Worm (Caenorhabditis elegans) whole organism, late embryonic: ENCODE results near the gene npp-23.

Experiments used
- C38D4.7 ChIP-seq: fragments of 200-800 bp; sonication (Bioruptor generic); optimal IDR thresholded peaks from 2 replicates; lab custom pipeline; 2018; ENCODE audit warnings: mild to moderate bottlenecking, missing genetic modification characterization, moderate library complexity, missing compliant biosample characterization
- K09A11.1 ChIP-seq: sonication (generic microtip); optimal IDR thresholded peaks from 2 replicates; lab custom pipeline; 2017; ENCODE audit warnings: antibody characterized with exemption, mild to moderate bottlenecking, missing genetic modification characterization, missing compliant biosample characterization; ENCODE audit not compliant: insufficient read depth
- T23F11.4 ChIP-seq: fragments of 200-800 bp; sonication (Bioruptor generic); optimal IDR thresholded peaks from 2 replicates; lab custom pipeline; 2018; ENCODE audit warnings: mild to moderate bottlenecking, missing genetic modification characterization, missing compliant biosample characterization
- Y22D7AL.16 ChIP-seq: sonication (generic microtip); optimal IDR thresholded peaks from 2 replicates; lab custom pipeline; 2016; ENCODE audit warnings: missing genetic modification characterization, missing compliant biosample characterization
- ahr-1 ChIP-seq: sonication (generic microtip); optimal IDR thresholded peaks from 2 replicates; lab custom pipeline; 2016; ENCODE audit warnings: missing genetic modification characterization, missing compliant biosample characterization
- ceh-2 ChIP-seq: sonication (generic microtip); optimal IDR thresholded peaks from 2 replicates; lab custom pipeline; 2016; ENCODE audit warnings: missing genotype, missing genetic modification characterization, missing compliant biosample characterization
- ceh-31 ChIP-seq: sonication (generic microtip); optimal IDR thresholded peaks from 2 replicates; lab custom pipeline; 2016; ENCODE audit warnings: missing genetic modification characterization, missing compliant biosample characterization
- elt-2 ChIP-seq: sonication (generic microtip); optimal IDR thresholded peaks from 2 replicates; lab custom pipeline; 2016; ENCODE audit warnings: missing genetic modification reagents, missing genetic modification characterization, missing compliant biosample characterization
- elt-4 ChIP-seq: sonication (generic microtip); optimal IDR thresholded peaks from 2 replicates; lab custom pipeline; 2016; ENCODE audit warnings: missing genetic modification characterization, missing compliant biosample characterization
- fkh-10 ChIP-seq: fragments of 150-350 bp; optimal IDR thresholded peaks from 2 replicates; lab custom pipeline; 2014; ENCODE audit warnings: missing biosample characterization, missing genetic modification reagents, missing genetic modification characterization
- fkh-6 ChIP-seq: sonication (generic microtip); optimal IDR thresholded peaks from 2 replicates; lab custom pipeline; 2016; ENCODE audit warnings: missing genetic modification characterization, missing compliant biosample characterization
- gmeb-2 ChIP-seq: sonication (generic microtip); optimal IDR thresholded peaks from 2 replicates; lab custom pipeline; 2016; ENCODE audit warnings: missing genetic modification characterization, inconsistent platforms, missing compliant biosample characterization
- hlh-30 ChIP-seq: sonication (generic microtip); optimal IDR thresholded peaks from 2 replicates; lab custom pipeline; 2017; ENCODE audit warnings: antibody characterized with exemption, missing genetic modification characterization, missing compliant biosample characterization; ENCODE audit not compliant: insufficient read depth
- lin-11 ChIP-seq: fragments of 200-800 bp; sonication (Bioruptor generic); optimal IDR thresholded peaks from 2 replicates; lab custom pipeline; 2018; ENCODE audit warnings: mild to moderate bottlenecking, missing genetic modification characterization, missing compliant biosample characterization
- nhr-232 ChIP-seq: sonication (generic microtip); optimal IDR thresholded peaks from 2 replicates; lab custom pipeline; 2016; ENCODE audit warnings: missing genetic modification characterization, missing compliant biosample characterization
- pag-3 ChIP-seq: sonication (generic microtip); optimal IDR thresholded peaks from 2 replicates; lab custom pipeline; 2016; ENCODE audit warnings: missing compliant biosample characterization, missing genetic modification characterization, borderline replicate concordance
- pha-2 ChIP-seq: sonication (generic microtip); optimal IDR thresholded peaks from 2 replicates; lab custom pipeline; 2017; ENCODE audit warnings: mild to moderate bottlenecking, missing genetic modification characterization, missing compliant biosample characterization
- sdc-2 ChIP-seq: sonication (generic microtip); optimal IDR thresholded peaks from 2 replicates; lab custom pipeline; 2016; ENCODE audit warnings: missing genotype, missing genetic modification characterization, missing compliant biosample characterization
- sox-2 ChIP-seq: fragments of 200-800 bp; sonication (Bioruptor generic); IDR thresholded peaks from 2 replicates; pipeline ENCODE4 v1.3.6; 2022; ENCODE audit warnings: missing genetic modification reagents, missing genetic modification characterization, missing compliant biosample characterization
- sox-4 ChIP-seq: sonication (generic microtip); optimal IDR thresholded peaks from 2 replicates; lab custom pipeline; 2017; ENCODE audit warnings: mild to moderate bottlenecking, missing genetic modification characterization, inconsistent platforms, missing compliant biosample characterization
- tbx-7 ChIP-seq: sonication (generic microtip); optimal IDR thresholded peaks from 2 replicates; lab custom pipeline; 2016; ENCODE audit warnings: missing genotype, missing genetic modification characterization, missing compliant biosample characterization
- ttx-3 ChIP-seq: sonication (generic microtip); optimal IDR thresholded peaks from 2 replicates; lab custom pipeline; 2016; ENCODE audit warnings: missing genetic modification reagents, missing genetic modification characterization, missing compliant biosample characterization
- unc-3 ChIP-seq, 2 experiments: fragments of 200-800 bp in 1 of 2; sonication (Bioruptor generic) in 1 of 2; sonication (generic microtip) in 1 of 2; conservative IDR thresholded peaks in 1 of 2; optimal IDR thresholded peaks in 1 of 2; 2 replicates each; pipeline versions ENCODE4 v1.3.6 to Lab custom; 2016 to 2022; ENCODE audit warnings: missing compliant biosample characterization in 2 of 2, missing genetic modification characterization in 2 of 2, missing genetic modification reagents in 1 of 2
- unc-55 ChIP-seq: sonication (generic microtip); optimal IDR thresholded peaks from 2 replicates; lab custom pipeline; 2017; ENCODE audit warnings: missing biosample characterization, missing genetic modification reagents, missing genetic modification characterization
- ztf-16 ChIP-seq: sonication (generic microtip); optimal IDR thresholded peaks from 2 replicates; lab custom pipeline; 2017; ENCODE audit warnings: missing genetic modification characterization, missing compliant biosample characterization

npp-23 gene

DNA sequence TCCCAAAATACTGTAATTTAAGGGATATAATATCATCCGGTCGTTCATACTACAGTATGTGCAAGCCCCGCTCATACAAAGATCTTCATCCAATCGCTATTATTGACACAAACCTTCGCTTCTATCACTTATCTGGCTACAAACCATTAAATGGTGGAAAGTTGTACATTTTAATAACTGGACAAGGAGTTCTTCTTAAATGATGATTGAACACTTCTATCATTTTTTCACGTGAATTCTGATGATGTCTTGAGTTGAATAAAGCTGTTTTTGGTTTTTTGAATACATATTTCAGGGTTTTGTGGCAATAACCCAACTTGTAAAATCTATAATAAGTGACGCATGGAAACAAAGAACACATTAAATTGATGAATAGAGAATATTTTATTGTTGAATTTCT, 46.9 kb downstream of the npp-23 start:
- TF ChIP-seq Y22D7AL.16 (no peak), tbx-7 (tag; lab: Kevin White, UChicago) (no peak), sox-2 (no peak), C38D4.7 (GFP tag; lab: Kevin White, UChicago) (no peak), T23F11.4 (no peak), gmeb-2 (tag; lab: Kevin White, UChicago) (no peak), pag-3 (tag; lab: Kevin White, UChicago) (no peak), lin-11 (no peak), elt-2 (tag; lab: Kevin White, UChicago) (no peak), nhr-232 (tag; lab: Kevin White, UChicago) (no peak), ceh-31 (tag; lab: Kevin White, UChicago) (no peak), unc-3 (GFP tag; conservative IDR thresholded peaks at IDR 0.05; lab: Robert Waterston, UW) (no peak), unc-3 (tag; optimal IDR thresholded peaks at IDR 0.05; lab: Kevin White, UChicago) (no peak), fkh-10 (GFP tag; lab: Kevin White, UChicago) (no peak), elt-4 (tag; lab: Kevin White, UChicago) (no peak), ahr-1 (no peak), K09A11.1 (tag; lab: Kevin White, UChicago) (no peak)

DNA sequence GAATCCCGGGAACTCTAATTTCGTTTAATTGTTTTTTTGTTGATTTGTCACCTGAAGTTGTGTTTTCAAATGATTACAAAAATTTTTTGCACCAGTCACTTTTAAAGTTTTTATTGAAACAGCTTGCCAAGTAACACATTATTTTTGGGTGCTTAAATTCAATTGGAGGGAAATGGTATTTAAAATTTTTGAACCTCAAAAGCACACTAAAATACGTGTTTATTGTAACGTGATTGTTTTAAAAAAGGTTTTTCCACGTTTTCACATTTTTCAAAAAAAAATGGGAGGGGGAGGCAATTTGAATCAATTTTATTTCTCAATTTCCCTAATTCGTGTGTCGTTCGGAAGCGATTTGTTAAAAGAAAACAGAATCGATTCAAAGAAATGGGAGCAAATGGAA, 48.3 kb downstream of the npp-23 start, which contains the start of gene T28C6.5:
Gene T28C6.5, plus strand, starts transcription at position 301 of the 400 bp plus-strand sequence.
- TF ChIP-seq fkh-6 (no peak), ceh-2 (tag; lab: Kevin White, UChicago) (no peak), gmeb-2 (tag; lab: Kevin White, UChicago) (no peak), unc-3 (GFP tag; conservative IDR thresholded peaks at IDR 0.05; lab: Robert Waterston, UW) (no peak), unc-3 (tag; optimal IDR thresholded peaks at IDR 0.05; lab: Kevin White, UChicago) (no peak), C38D4.7 (GFP tag; lab: Kevin White, UChicago) (no peak), ttx-3 (tag; lab: Kevin White, UChicago) (no peak)

DNA sequence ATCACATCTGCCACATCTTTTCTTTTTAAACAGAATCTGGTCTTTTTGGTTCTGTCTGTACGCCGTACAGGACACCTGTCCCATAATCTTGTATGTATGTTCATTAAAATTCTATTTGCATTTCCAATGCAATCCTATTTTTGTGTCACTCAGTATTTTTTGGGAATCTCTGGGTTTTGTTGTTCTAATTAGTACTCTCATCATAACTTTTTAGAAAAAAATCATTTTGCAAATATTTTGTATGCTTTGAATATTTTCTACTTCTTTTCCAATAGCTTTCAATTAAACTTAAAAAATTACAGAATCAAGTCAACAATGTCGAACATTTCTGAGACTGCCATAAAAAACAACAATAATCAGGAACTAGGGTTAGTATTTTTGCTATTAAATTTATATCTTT, 49.4 kb downstream of the npp-23 start, which contains the start of gene T28C6.3:
Gene T28C6.3, plus strand, starts transcription at position 301 of the 400 bp plus-strand sequence.
- TF ChIP-seq ztf-16 (tag; lab: Kevin White, UChicago) = no peak
- TF ChIP-seq pha-2 (tag; lab: Kevin White, UChicago) = no peak
- TF ChIP-seq hlh-30 (tag; lab: Kevin White, UChicago) = no peak
- no peak for TF ChIP-seq sox-4 (tag; lab: Kevin White, UChicago)
- no peak for TF ChIP-seq unc-55 (GFP tag; lab: Kevin White, UChicago)
- TF ChIP-seq sdc-2 (tag; lab: Kevin White, UChicago) = no peak
- TF ChIP-seq elt-4 (tag; lab: Kevin White, UChicago) = no peak
- TF ChIP-seq C38D4.7 (GFP tag; lab: Kevin White, UChicago) = no peak
- TF ChIP-seq ceh-31 (tag; lab: Kevin White, UChicago) = no peak

DNA sequence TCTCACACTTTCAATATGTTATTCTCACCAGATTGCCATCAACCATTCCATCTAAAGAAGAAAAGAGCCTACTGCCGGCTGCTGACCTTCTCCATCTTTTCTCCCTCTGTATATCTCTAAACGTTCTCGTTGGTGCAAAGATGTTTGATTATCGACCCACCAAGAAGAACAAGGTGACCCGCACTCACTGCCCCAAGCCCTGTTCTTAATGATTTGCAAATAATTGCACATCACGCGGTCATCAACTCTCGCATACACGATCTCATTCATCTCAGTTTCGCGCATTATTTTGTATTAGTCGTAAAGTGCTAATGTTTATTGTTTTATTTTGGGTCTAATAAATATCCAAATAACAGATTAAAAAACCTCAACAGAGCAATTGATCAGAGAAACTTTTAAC, 50.0 kb downstream of the npp-23 start:
- TF ChIP-seq elt-2 (tag; lab: Kevin White, UChicago) (peak; percentile 24), T23F11.4 (no peak)
